Fruit fly (Drosophila melanogaster) whole organism, embryonic: ENCODE measurements around the gene Dyrk2.

ENCODE experiments used
- CG12071 ChIP-seq: fragments of 200-800 bp; sonication (Bioruptor generic); optimal IDR thresholded peaks from 3 replicates; lab custom pipeline; 2018; ENCODE audit warnings: missing biosample characterization, mild to moderate bottlenecking, missing genetic modification characterization
- CG12219 ChIP-seq: fragments of 200-800 bp; sonication (Bioruptor generic); optimal IDR thresholded peaks from 3 replicates; lab custom pipeline; 2018; ENCODE audit warnings: missing biosample characterization, mild to moderate bottlenecking, missing genetic modification characterization
- CG12744 ChIP-seq: fragments of 200-800 bp; sonication (Bioruptor generic); optimal IDR thresholded peaks from 2 replicates; lab custom pipeline; 2016; ENCODE audit warnings: missing biosample characterization, missing genetic modification characterization
- CG13424 ChIP-seq: fragments of 200-800 bp; sonication (Bioruptor generic); optimal IDR thresholded peaks from 2 replicates; lab custom pipeline; 2019; ENCODE audit warnings: missing biosample characterization, mild to moderate bottlenecking, missing genetic modification characterization, moderate library complexity
- CG15073 ChIP-seq: fragments of 200-800 bp; sonication (Bioruptor generic); optimal IDR thresholded peaks from 2 replicates; lab custom pipeline; 2016; ENCODE audit warnings: missing biosample characterization, missing genetic modification characterization
- CG15479 ChIP-seq: fragments of 200-800 bp; sonication (Bioruptor generic); optimal IDR thresholded peaks from 3 replicates; lab custom pipeline; 2019; ENCODE audit warnings: missing biosample characterization, mild to moderate bottlenecking, missing genetic modification characterization, moderate library complexity
- CG1603 ChIP-seq: fragments of 200-800 bp; sonication (Bioruptor generic); optimal IDR thresholded peaks from 2 replicates; lab custom pipeline; 2019; ENCODE audit warnings: missing biosample characterization, mild to moderate bottlenecking, missing genetic modification characterization, moderate library complexity
- CG31365 ChIP-seq: fragments of 200-800 bp; sonication (Bioruptor generic); optimal IDR thresholded peaks from 2 replicates; lab custom pipeline; 2018; ENCODE audit warnings: missing biosample characterization, mild to moderate bottlenecking, missing genetic modification characterization
- CG43689 ChIP-seq: fragments of 200-800 bp; sonication (Bioruptor generic); IDR thresholded peaks from 2 replicates; pipeline ENCODE4 v1.3.6; 2022; ENCODE audit warnings: missing biosample characterization, missing genetic modification characterization
- CG6272 ChIP-seq: fragments of 200-800 bp; sonication (Bioruptor generic); IDR thresholded peaks from 2 replicates; pipeline ENCODE4 v1.3.6; 2022; ENCODE audit warnings: missing biosample characterization, missing genetic modification characterization
- CG6854 ChIP-seq: fragments of 200-800 bp; sonication (Bioruptor generic); optimal IDR thresholded peaks from 3 replicates; lab custom pipeline; 2017; ENCODE audit warnings: missing biosample characterization, mild to moderate bottlenecking, missing genetic modification characterization
- CG7963 ChIP-seq: fragments of 200-800 bp; sonication (Bioruptor generic); IDR thresholded peaks from 3 replicates; pipeline ENCODE4 v1.3.6; 2022; ENCODE audit warnings: missing biosample characterization, missing genetic modification characterization; ENCODE audit not compliant: partially characterized antibody
- CG8478 ChIP-seq: fragments of >200 bp; optimal IDR thresholded peaks from 2 replicates; lab custom pipeline; 2018
- CG9797 ChIP-seq: fragments of 200-800 bp; sonication (Bioruptor generic); optimal IDR thresholded peaks from 3 replicates; lab custom pipeline; 2018; ENCODE audit warnings: missing biosample characterization, mild to moderate bottlenecking, missing genetic modification characterization
- CrebB ChIP-seq: fragments of 200-800 bp; sonication (Bioruptor generic); optimal IDR thresholded peaks from 3 replicates; lab custom pipeline; 2018; ENCODE audit warnings: missing biosample characterization, mild to moderate bottlenecking, missing genetic modification characterization
- Dll ChIP-seq: fragments of 200-800 bp; sonication (Bioruptor generic); IDR thresholded peaks from 4 replicates; pipeline ENCODE4 v1.3.6; 2022; ENCODE audit warnings: missing biosample characterization, missing genetic modification characterization; ENCODE audit not compliant: partially characterized antibody
- HHEX ChIP-seq: fragments of 200-800 bp; sonication (Bioruptor generic); optimal IDR thresholded peaks from 3 replicates; lab custom pipeline; 2017; ENCODE audit warnings: missing biosample characterization, mild to moderate bottlenecking, missing genetic modification characterization, missing genetic modification reagents
- Hand ChIP-seq: fragments of 200-800 bp; sonication (Bioruptor generic); optimal IDR thresholded peaks from 2 replicates; lab custom pipeline; 2017; ENCODE audit warnings: mild to moderate bottlenecking, missing biosample characterization, missing genetic modification reagents, missing genetic modification characterization
- Hr78 ChIP-seq, 2 experiments: fragments of 200-800 bp in 1 of 2; fragments of >200 bp in 1 of 2; sonication (Bioruptor generic) in 1 of 2; optimal IDR thresholded peaks; 2 replicates each; lab custom pipeline; 2017 to 2019; ENCODE audit warnings: missing biosample characterization in 2 of 2, missing genetic modification characterization in 2 of 2, mild to moderate bottlenecking in 1 of 2, moderate library complexity in 1 of 2
- Max ChIP-seq: fragments of 200-800 bp; sonication (Bioruptor generic); optimal IDR thresholded peaks from 2 replicates; lab custom pipeline; 2016; ENCODE audit warnings: missing biosample characterization, mild to moderate bottlenecking, missing genetic modification characterization
- Meics ChIP-seq: fragments of 200-800 bp; sonication (Bioruptor generic); optimal IDR thresholded peaks from 2 replicates; lab custom pipeline; 2017; ENCODE audit warnings: missing biosample characterization, mild to moderate bottlenecking, missing genetic modification characterization
- NfI ChIP-seq: fragments of 200-800 bp; sonication (Bioruptor generic); optimal IDR thresholded peaks from 3 replicates; lab custom pipeline; 2018; ENCODE audit warnings: missing biosample characterization, mild to moderate bottlenecking, missing genetic modification characterization, moderate library complexity
- Rfx ChIP-seq: fragments of 200-800 bp; sonication (Bioruptor generic); IDR thresholded peaks from 2 replicates; pipeline ENCODE4 v1.3.6; 2022; ENCODE audit warnings: missing biosample characterization, missing genetic modification characterization
- Scr ChIP-seq: fragments of 200-800 bp; sonication (Bioruptor generic); IDR thresholded peaks from 2 replicates; pipeline ENCODE4 v1.3.6; 2022; ENCODE audit warnings: missing biosample characterization, missing genetic modification characterization; ENCODE audit not compliant: partially characterized antibody
- Usf ChIP-seq: fragments of 200-800 bp; sonication (Bioruptor generic); optimal IDR thresholded peaks from 2 replicates; lab custom pipeline; 2017; ENCODE audit warnings: missing genotype, missing biosample characterization, missing genetic modification characterization
- cato ChIP-seq: fragments of 200-800 bp; sonication (Bioruptor generic); optimal IDR thresholded peaks from 2 replicates; lab custom pipeline; 2016; ENCODE audit warnings: missing biosample characterization, missing genetic modification characterization, borderline replicate concordance
- cwo ChIP-seq: fragments of 200-800 bp; sonication (Bioruptor generic); optimal IDR thresholded peaks from 3 replicates; lab custom pipeline; 2017; ENCODE audit warnings: missing biosample characterization, missing genetic modification characterization, mild to moderate bottlenecking, moderate library complexity, missing genetic modification reagents
- da ChIP-seq: fragments of 200-800 bp; sonication (Bioruptor generic); optimal IDR thresholded peaks from 2 replicates; lab custom pipeline; 2016; ENCODE audit warnings: missing biosample characterization, missing genetic modification characterization
- dimm ChIP-seq: fragments of 200-800 bp; sonication (Bioruptor generic); IDR thresholded peaks from 2 replicates; pipeline ENCODE4 v1.3.6; 2022; ENCODE audit warnings: missing biosample characterization, missing genetic modification characterization
- dmrt11E ChIP-seq: fragments of 200-800 bp; sonication (Bioruptor generic); optimal IDR thresholded peaks from 3 replicates; lab custom pipeline; 2018; ENCODE audit warnings: missing biosample characterization, mild to moderate bottlenecking, missing genetic modification characterization, moderate library complexity
- dpn ChIP-seq, 2 experiments: fragments of 200-800 bp; sonication (Bioruptor generic); optimal IDR thresholded peaks; 3 replicates each; lab custom pipeline; 2016; ENCODE audit warnings: missing biosample characterization in 2 of 2, missing genetic modification characterization in 2 of 2
- eve ChIP-seq, 2 experiments: fragments of >200 bp; optimal IDR thresholded peaks; 2 replicates each; lab custom pipeline; 2017; ENCODE audit warnings: missing biosample characterization in 2 of 2, missing genetic modification characterization in 2 of 2
- ftz-f1 ChIP-seq: fragments of 200-800 bp; sonication (Bioruptor generic); optimal IDR thresholded peaks from 2 replicates; lab custom pipeline; 2016; ENCODE audit warnings: missing biosample characterization, missing genetic modification characterization
- fu2 ChIP-seq: fragments of 200-800 bp; sonication (Bioruptor generic); optimal IDR thresholded peaks from 2 replicates; lab custom pipeline; 2016; ENCODE audit warnings: missing biosample characterization, missing genetic modification characterization
- gce ChIP-seq: fragments of 200-800 bp; sonication (Bioruptor generic); IDR thresholded peaks from 3 replicates; pipeline ENCODE4 v1.3.6; 2022; ENCODE audit warnings: missing biosample characterization, missing genetic modification characterization
- hth ChIP-seq: fragments of >200 bp; optimal IDR thresholded peaks from 2 replicates; lab custom pipeline; 2017; ENCODE audit warnings: inconsistent platforms
- jigr1 ChIP-seq: fragments of 200-800 bp; sonication (Bioruptor generic); IDR thresholded peaks from 3 replicates; pipeline ENCODE4 v1.3.6; 2022; ENCODE audit warnings: missing biosample characterization, missing genetic modification characterization
- kay ChIP-seq: fragments of 200-800 bp; sonication (Bioruptor generic); optimal IDR thresholded peaks from 2 replicates; lab custom pipeline; 2016; ENCODE audit warnings: missing biosample characterization, missing genetic modification characterization
- luna ChIP-seq: fragments of 200-800 bp; sonication (Bioruptor generic); optimal IDR thresholded peaks from 2 replicates; lab custom pipeline; 2016; ENCODE audit warnings: missing biosample characterization, missing genetic modification characterization
- maf-S ChIP-seq: fragments of 200-800 bp; sonication (Bioruptor generic); optimal IDR thresholded peaks from 2 replicates; lab custom pipeline; 2016; ENCODE audit warnings: missing biosample characterization, missing genetic modification characterization
- nmo ChIP-seq: fragments of 200-800 bp; sonication (Bioruptor generic); optimal IDR thresholded peaks from 2 replicates; lab custom pipeline; 2018; ENCODE audit warnings: missing biosample characterization, mild to moderate bottlenecking, missing genetic modification characterization, moderate library complexity
- oc ChIP-seq: fragments of 200-800 bp; sonication (Bioruptor generic); optimal IDR thresholded peaks from 2 replicates; lab custom pipeline; 2018; ENCODE audit warnings: missing biosample characterization, mild to moderate bottlenecking, missing genetic modification characterization, moderate library complexity
- pan ChIP-seq, 4 experiments: fragments of >200 bp in 3 of 4; fragments of 200-800 bp in 1 of 4; sonication (Bioruptor generic) in 1 of 4; optimal IDR thresholded peaks in 3 of 4; IDR thresholded peaks in 1 of 4; 2 replicates each; pipeline versions ENCODE4 v1.3.6 to Lab custom; 2017 to 2022; ENCODE audit warnings: missing biosample characterization in 2 of 4, missing genetic modification characterization in 2 of 4, mixed read lengths in 1 of 4
- pita ChIP-seq: fragments of 200-800 bp; sonication (Bioruptor generic); optimal IDR thresholded peaks from 2 replicates; lab custom pipeline; 2017; ENCODE audit warnings: missing biosample characterization, mild to moderate bottlenecking, missing genetic modification characterization
- pzg ChIP-seq: fragments of 200-800 bp; sonication (Bioruptor generic); optimal IDR thresholded peaks from 3 replicates; lab custom pipeline; 2018; ENCODE audit warnings: missing biosample characterization, mild to moderate bottlenecking, missing genetic modification characterization, moderate library complexity
- run ChIP-seq: fragments of 200-800 bp; sonication (Bioruptor generic); optimal IDR thresholded peaks from 3 replicates; lab custom pipeline; 2018; ENCODE audit warnings: missing biosample characterization, mild to moderate bottlenecking, missing genetic modification characterization
- scrt ChIP-seq: fragments of 200-800 bp; sonication (Bioruptor generic); optimal IDR thresholded peaks from 2 replicates; lab custom pipeline; 2018; ENCODE audit warnings: missing biosample characterization, mild to moderate bottlenecking, missing genetic modification characterization, moderate library complexity
- sens ChIP-seq: fragments of 200-800 bp; sonication (Bioruptor generic); peaks from one replicate; lab custom pipeline; 2016; ENCODE audit warnings: missing biosample characterization, missing genetic modification characterization
- ssp ChIP-seq: fragments of 200-800 bp; sonication (Bioruptor generic); IDR thresholded peaks from 2 replicates; pipeline ENCODE4 v1.3.6; 2022; ENCODE audit warnings: missing biosample characterization, missing genetic modification characterization
- sug ChIP-seq: fragments of 200-800 bp; optimal IDR thresholded peaks from 2 replicates; lab custom pipeline; 2019; ENCODE audit warnings: missing biosample characterization, mild to moderate bottlenecking, missing genetic modification characterization, moderate library complexity
- wdn ChIP-seq: fragments of 200-800 bp; sonication (Bioruptor generic); IDR thresholded peaks from 2 replicates; pipeline ENCODE4 v1.3.6; 2022; ENCODE audit warnings: missing biosample characterization, missing genetic modification characterization

Dyrk2 gene

DNA sequence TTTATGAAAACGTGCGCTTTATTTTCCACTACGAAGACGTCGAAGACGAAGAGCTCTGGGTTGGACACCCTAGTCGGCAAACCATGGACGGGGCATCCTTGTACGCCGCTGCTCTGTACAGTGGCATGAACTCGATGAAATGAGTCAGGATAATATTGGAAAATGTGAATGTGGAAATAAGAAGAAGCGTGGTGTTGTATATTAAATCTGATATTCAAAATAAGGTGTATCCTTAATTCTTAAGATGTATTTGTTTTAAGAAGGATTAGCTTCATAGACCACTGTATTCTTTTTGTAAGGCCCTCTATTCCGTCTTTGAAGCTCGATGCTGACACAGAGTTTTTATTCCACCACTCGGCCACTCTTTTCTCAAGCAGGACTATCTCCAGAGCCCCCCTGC is 92.7 kb downstream of the Dyrk2 start (continued):
- TF ChIP-seq dimm (GFP tag; lab: Robert Waterston, UW) (no peak), CG13424 (tag; lab: Kevin White, UChicago) (peak; percentile 46), nmo (peak; percentile 17), ssp (GFP tag; lab: Robert Waterston, UW) (no peak), wdn (GFP tag; lab: Robert Waterston, UW) (0 out of 2 replicates have a peak, but pooled peaks have one; percentile 20), pzg (GFP tag; lab: Kevin White, UChicago) (no peak), Max (no peak), cato (no peak), scrt (GFP tag; lab: Kevin White, UChicago) (peak; percentile 12), CG12219 (no peak), fu2 (no peak), Rfx (GFP tag; lab: Robert Waterston, UW) (peak; percentile 46), kay (no peak), CG15479 (GFP tag; lab: Kevin White, UChicago) (no peak), CG12071 (peak; percentile 23), HHEX (GFP tag; lab: Kevin White, UChicago) (peak; percentile 55), pita (GFP tag; lab: Kevin White, UChicago) (no peak), CG31365 (tag; lab: Kevin White, UChicago) (no peak), maf-S (GFP tag; lab: Kevin White, UChicago) (no peak), sug (tag; lab: Kevin White, UChicago) (no peak), Hand (peak; percentile 73), dmrt11E (tag; lab: Kevin White, UChicago) (no peak), CG6272 (GFP tag; lab: Robert Waterston, UW) (no peak), ftz-f1 (no peak), hth (lab: Kevin White, UChicago) (no peak), Usf (GFP tag; lab: Kevin White, UChicago) (no peak), CG15073 (GFP tag; lab: Kevin White, UChicago) (no peak), gce (no peak), CrebB (no peak), jigr1 (GFP tag; lab: Robert Waterston, UW) (no peak), eve (GFP tag; optimal IDR thresholded peaks at IDR 0.05; lab: Kevin White, UChicago) (no peak), NfI (GFP tag; lab: Kevin White, UChicago) (peak; percentile 24), CG6854 (GFP tag; lab: Kevin White, UChicago) (peak; percentile 6), Scr (GFP tag; lab: Robert Waterston, UW) (no peak), run (tag; lab: Kevin White, UChicago) (no peak), CG7963 (GFP tag; lab: Robert Waterston, UW) (no peak), CG8478 (lab: Kevin White, UChicago) (no peak), oc (tag; lab: Kevin White, UChicago) (no peak), CG1603 (tag; lab: Kevin White, UChicago) (peak; percentile 39), pan (optimal IDR thresholded peaks at IDR 0.05; lab: Kevin White, UChicago) (no peak), pan (GFP tag; optimal IDR thresholded peaks at IDR 0.05 in 1 of 2, IDR thresholded peaks at IDR 0.05 in 1 of 2) (peak in 1 of 2 experiments; percentile 46), Dll (GFP tag; lab: Robert Waterston, UW) (no peak), sens (GFP tag; lab: Kevin White, UChicago) (peak; percentile 75), Hr78 (GFP tag; optimal IDR thresholded peaks at IDR 0.05; lab: Kevin White, UChicago) (no peak), da (GFP tag; lab: Kevin White, UChicago) (no peak), CG12744 (GFP tag; lab: Kevin White, UChicago) (no peak), cwo (peak; percentile 62), dpn (GFP tag; optimal IDR thresholded peaks at IDR 0.05; lab: Kevin White, UChicago) (peak in 1 of 2 experiments; percentile 31), luna (no peak), CG43689 (GFP tag; lab: Robert Waterston, UW) (no peak), Meics (GFP tag; lab: Kevin White, UChicago) (peak; percentile 63), CG9797 (GFP tag; lab: Kevin White, UChicago) (no peak)
